Fruit fly (Drosophila melanogaster) whole organism, embryonic: ENCODE results near the gene MSBP.

Source experiments
- ATbp ChIP-seq: fragments of 200-800 bp; sonication (Bioruptor generic); optimal IDR thresholded peaks from 2 replicates; lab custom pipeline; 2017; ENCODE audit warnings: missing biosample characterization, mild to moderate bottlenecking, missing genetic modification characterization, missing genetic modification reagents
- Atf3 ChIP-seq: fragments of 200-800 bp; sonication (Bioruptor generic); optimal IDR thresholded peaks from 3 replicates; lab custom pipeline; 2016; ENCODE audit warnings: missing biosample characterization, missing genetic modification characterization
- CG10321 ChIP-seq: fragments of 200-800 bp; sonication (Bioruptor generic); IDR thresholded peaks from 2 replicates; pipeline ENCODE4 v1.3.6; 2022; ENCODE audit warnings: missing biosample characterization, missing genetic modification characterization
- CG10543 ChIP-seq: fragments of 200-800 bp; sonication (Bioruptor generic); optimal IDR thresholded peaks from 3 replicates; lab custom pipeline; 2017; ENCODE audit warnings: missing biosample characterization, mild to moderate bottlenecking, missing genetic modification characterization, moderate library complexity
- CG11085 ChIP-seq: fragments of 200-800 bp; sonication (Bioruptor generic); IDR thresholded peaks from 2 replicates; pipeline ENCODE4 v1.3.6; 2022; ENCODE audit warnings: missing biosample characterization, missing genetic modification characterization
- CG12155 ChIP-seq: fragments of 200-800 bp; sonication (Bioruptor generic); optimal IDR thresholded peaks from 3 replicates; lab custom pipeline; 2016; ENCODE audit warnings: missing biosample characterization, missing genetic modification characterization
- CG13424 ChIP-seq: fragments of 200-800 bp; sonication (Bioruptor generic); optimal IDR thresholded peaks from 2 replicates; lab custom pipeline; 2019; ENCODE audit warnings: missing biosample characterization, mild to moderate bottlenecking, missing genetic modification characterization, moderate library complexity
- CG15269 ChIP-seq: fragments of 200-800 bp; sonication (Bioruptor generic); optimal IDR thresholded peaks from 2 replicates; lab custom pipeline; 2018; ENCODE audit warnings: missing biosample characterization, mild to moderate bottlenecking, missing genetic modification characterization, moderate library complexity
- CG17361 ChIP-seq: fragments of 200-800 bp; sonication (Bioruptor generic); IDR thresholded peaks from 3 replicates; pipeline ENCODE4 v1.3.6; 2022; ENCODE audit warnings: missing biosample characterization, missing genetic modification characterization
- CG17829 ChIP-seq: fragments of 200-800 bp; optimal IDR thresholded peaks from 2 replicates; lab custom pipeline; 2019; ENCODE audit warnings: missing biosample characterization, mild to moderate bottlenecking, missing genetic modification characterization, moderate library complexity
- CG18476 ChIP-seq: fragments of 200-800 bp; sonication (Bioruptor generic); optimal IDR thresholded peaks from 2 replicates; lab custom pipeline; 2016; ENCODE audit warnings: missing biosample characterization, mild to moderate bottlenecking, missing genetic modification characterization
- CG32772 ChIP-seq: fragments of 200-800 bp; sonication (Bioruptor generic); IDR thresholded peaks from 2 replicates; pipeline ENCODE4 v1.3.6; 2022; ENCODE audit warnings: missing biosample characterization, missing genetic modification characterization
- CG34224 ChIP-seq: fragments of 200-800 bp; sonication (Bioruptor generic); IDR thresholded peaks from 3 replicates; pipeline ENCODE4 v1.3.6; 2022; ENCODE audit warnings: missing biosample characterization, missing genetic modification characterization; ENCODE audit not compliant: partially characterized antibody
- CG4424 ChIP-seq: fragments of 200-800 bp; sonication (Bioruptor generic); optimal IDR thresholded peaks from 3 replicates; lab custom pipeline; 2016; ENCODE audit warnings: missing biosample characterization, missing genetic modification characterization
- CG6272 ChIP-seq: fragments of 200-800 bp; sonication (Bioruptor generic); IDR thresholded peaks from 2 replicates; pipeline ENCODE4 v1.3.6; 2022; ENCODE audit warnings: missing biosample characterization, missing genetic modification characterization
- CG6683 ChIP-seq: fragments of 200-800 bp; sonication (Bioruptor generic); optimal IDR thresholded peaks from 2 replicates; lab custom pipeline; 2017; ENCODE audit warnings: missing biosample characterization, mild to moderate bottlenecking, missing genetic modification characterization, missing genetic modification reagents
- CG8924 ChIP-seq: fragments of 200-800 bp; optimal IDR thresholded peaks from 3 replicates; lab custom pipeline; 2019; ENCODE audit warnings: missing biosample characterization, mild to moderate bottlenecking, missing genetic modification characterization, moderate library complexity
- CG9215 ChIP-seq: fragments of 200-800 bp; sonication (Bioruptor generic); IDR thresholded peaks from 2 replicates; pipeline ENCODE4 v1.3.6; 2022; ENCODE audit warnings: missing biosample characterization, missing genetic modification characterization
- D19A ChIP-seq: fragments of 200-800 bp; optimal IDR thresholded peaks from 3 replicates; lab custom pipeline; 2019; ENCODE audit warnings: missing biosample characterization, mild to moderate bottlenecking, missing genetic modification characterization, moderate library complexity
- Deaf1 ChIP-seq: fragments of 200-800 bp; optimal IDR thresholded peaks from 3 replicates; lab custom pipeline; 2019; ENCODE audit warnings: missing biosample characterization, mild to moderate bottlenecking, missing genetic modification characterization, moderate library complexity
- Drgx ChIP-seq: fragments of 200-800 bp; sonication (Bioruptor generic); IDR thresholded peaks from 2 replicates; pipeline ENCODE4 v1.3.6; 2022; ENCODE audit warnings: missing biosample characterization, missing genetic modification characterization
- Fer1 ChIP-seq: fragments of 200-800 bp; sonication (Bioruptor generic); optimal IDR thresholded peaks from 2 replicates; lab custom pipeline; 2017; ENCODE audit warnings: missing biosample characterization, mild to moderate bottlenecking, missing genetic modification characterization
- Hmx ChIP-seq: fragments of 200-800 bp; sonication (Bioruptor generic); optimal IDR thresholded peaks from 2 replicates; lab custom pipeline; 2016; ENCODE audit warnings: missing biosample characterization, missing genetic modification characterization
- Hr3 ChIP-seq: fragments of 200-800 bp; sonication (Bioruptor generic); optimal IDR thresholded peaks from 3 replicates; lab custom pipeline; 2016; ENCODE audit warnings: missing biosample characterization, missing genetic modification characterization
- MTF-1 ChIP-seq: fragments of 200-800 bp; sonication (Bioruptor generic); optimal IDR thresholded peaks from 2 replicates; lab custom pipeline; 2018; ENCODE audit warnings: missing biosample characterization, mild to moderate bottlenecking, missing genetic modification characterization, borderline replicate concordance
- Med ChIP-seq: fragments of 200-800 bp; sonication (Bioruptor generic); peaks from one replicate; lab custom pipeline; 2016; ENCODE audit warnings: missing biosample characterization, missing genetic modification characterization, mild to moderate bottlenecking, inconsistent platforms, moderate library complexity
- Pdp1 ChIP-seq, 2 experiments: fragments of 200-800 bp; sonication (Bioruptor generic); optimal IDR thresholded peaks; 3 replicates each; lab custom pipeline; 2016; ENCODE audit warnings: missing biosample characterization in 2 of 2, missing genetic modification characterization in 2 of 2, mild to moderate bottlenecking in 1 of 2, moderate library complexity in 1 of 2
- Trl ChIP-seq, 3 experiments: fragments of >200 bp in 2 of 3; fragments of 200-800 bp in 1 of 3; sonication (Bioruptor generic) in 1 of 3; optimal IDR thresholded peaks; 2 replicates in 1 of 3; 3 replicates in 2 of 3; lab custom pipeline; 2016 to 2017; ENCODE audit warnings: missing biosample characterization in 1 of 3, missing genetic modification characterization in 1 of 3
- bab2 ChIP-seq: fragments of 200-800 bp; sonication (Bioruptor generic); optimal IDR thresholded peaks from 2 replicates; lab custom pipeline; 2016; ENCODE audit warnings: missing biosample characterization, missing genetic modification characterization
- btn ChIP-seq: fragments of 200-800 bp; sonication (Bioruptor generic); optimal IDR thresholded peaks from 2 replicates; lab custom pipeline; 2016; ENCODE audit warnings: missing biosample characterization, missing genetic modification characterization
- chinmo ChIP-seq: fragments of 200-800 bp; sonication (Bioruptor generic); IDR thresholded peaks from 4 replicates; pipeline ENCODE4 v1.3.6; 2022; ENCODE audit warnings: missing biosample characterization, missing genetic modification characterization; ENCODE audit not compliant: partially characterized antibody
- corto ChIP-seq: fragments of 200-800 bp; sonication (Bioruptor generic); optimal IDR thresholded peaks from 2 replicates; lab custom pipeline; 2016; ENCODE audit warnings: missing biosample characterization, mild to moderate bottlenecking, missing genetic modification characterization, moderate library complexity
- crc ChIP-seq: fragments of 200-800 bp; sonication (Bioruptor generic); optimal IDR thresholded peaks from 2 replicates; lab custom pipeline; 2016; ENCODE audit warnings: missing biosample characterization, missing genetic modification characterization
- dati ChIP-seq: fragments of 200-800 bp; sonication (Bioruptor generic); IDR thresholded peaks from 2 replicates; pipeline ENCODE4 v1.3.6; 2022; ENCODE audit warnings: missing biosample characterization, missing genetic modification characterization
- dysf ChIP-seq: fragments of 200-800 bp; sonication (Bioruptor generic); IDR thresholded peaks from 3 replicates; pipeline ENCODE4 v1.3.6; 2022; ENCODE audit warnings: missing biosample characterization, missing genetic modification characterization
- gfzf ChIP-seq: fragments of 200-800 bp; sonication (Bioruptor generic); optimal IDR thresholded peaks from 2 replicates; lab custom pipeline; 2016; ENCODE audit warnings: missing biosample characterization, mild to moderate bottlenecking, missing genetic modification characterization, moderate library complexity
- gsb ChIP-seq: fragments of 200-800 bp; sonication (Bioruptor generic); IDR thresholded peaks from 2 replicates; pipeline ENCODE4 v1.3.6; 2022; ENCODE audit warnings: missing biosample characterization, missing genetic modification characterization
- ham ChIP-seq: fragments of 200-800 bp; sonication (Bioruptor generic); IDR thresholded peaks from 2 replicates; pipeline ENCODE4 v1.3.6; 2022; ENCODE audit warnings: missing biosample characterization, missing genetic modification characterization
- hbn ChIP-seq: fragments of 200-800 bp; sonication (Bioruptor generic); IDR thresholded peaks from 2 replicates; pipeline ENCODE4 v1.3.6; 2022; ENCODE audit warnings: missing biosample characterization, missing genetic modification characterization; ENCODE audit not compliant: partially characterized antibody
- hth ChIP-seq: fragments of >200 bp; optimal IDR thresholded peaks from 2 replicates; lab custom pipeline; 2017; ENCODE audit warnings: inconsistent platforms
- nmo ChIP-seq: fragments of 200-800 bp; sonication (Bioruptor generic); optimal IDR thresholded peaks from 2 replicates; lab custom pipeline; 2018; ENCODE audit warnings: missing biosample characterization, mild to moderate bottlenecking, missing genetic modification characterization, moderate library complexity
- onecut ChIP-seq: fragments of 200-800 bp; sonication (Bioruptor generic); IDR thresholded peaks from 2 replicates; pipeline ENCODE4 v1.3.6; 2022; ENCODE audit warnings: missing biosample characterization, missing genetic modification characterization
- repo ChIP-seq: fragments of 200-800 bp; sonication (Bioruptor generic); optimal IDR thresholded peaks from 2 replicates; lab custom pipeline; 2016; ENCODE audit warnings: missing biosample characterization, missing genetic modification characterization
- schlank ChIP-seq: fragments of 200-800 bp; sonication (Bioruptor generic); optimal IDR thresholded peaks from 2 replicates; lab custom pipeline; 2018; ENCODE audit warnings: missing biosample characterization, mild to moderate bottlenecking, missing genetic modification characterization
- sna ChIP-seq: fragments of 200-800 bp; sonication (Bioruptor generic); IDR thresholded peaks from 2 replicates; pipeline ENCODE4 v1.3.6; 2022; ENCODE audit warnings: missing biosample characterization, missing genetic modification characterization; ENCODE audit not compliant: partially characterized antibody
- sob ChIP-seq: fragments of 200-800 bp; sonication (Bioruptor generic); IDR thresholded peaks from 2 replicates; pipeline ENCODE4 v1.3.6; 2022; ENCODE audit warnings: missing biosample characterization, missing genetic modification characterization
- ssp ChIP-seq: fragments of 200-800 bp; sonication (Bioruptor generic); IDR thresholded peaks from 2 replicates; pipeline ENCODE4 v1.3.6; 2022; ENCODE audit warnings: missing biosample characterization, missing genetic modification characterization
- tll ChIP-seq, 2 experiments: fragments of 200-800 bp in 1 of 2; fragments of >200 bp in 1 of 2; sonication (Bioruptor generic) in 1 of 2; optimal IDR thresholded peaks; 2 replicates each; lab custom pipeline; 2017 to 2019; ENCODE audit warnings: missing biosample characterization in 2 of 2, missing genetic modification characterization in 2 of 2, mild to moderate bottlenecking in 1 of 2, moderate library complexity in 1 of 2
- tx ChIP-seq: fragments of 200-800 bp; sonication (Bioruptor generic); optimal IDR thresholded peaks from 2 replicates; lab custom pipeline; 2016; ENCODE audit warnings: missing biosample characterization, missing genetic modification characterization

Gene MSBP

DNA sequence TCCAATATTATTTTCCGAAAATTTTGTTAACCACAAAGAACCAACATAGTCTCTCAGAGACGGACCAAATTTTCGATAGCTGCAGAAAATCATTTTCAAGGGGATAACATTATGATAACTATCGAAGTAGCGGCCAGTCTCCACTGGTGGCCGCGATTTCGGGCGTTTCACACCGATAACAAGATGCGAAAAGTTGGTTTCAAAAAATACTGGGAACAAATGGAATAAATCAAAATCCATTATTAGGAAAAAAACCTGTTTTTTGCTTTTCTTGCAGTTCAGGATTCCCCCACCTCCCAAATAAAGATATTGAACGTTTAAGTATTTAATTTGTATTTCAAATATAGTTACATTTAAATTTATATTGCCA, 2.7 kb downstream of the MSBP start, which contains the start of gene tay (continued):
- TF ChIP-seq tx (no peak), MTF-1 (GFP tag; lab: Kevin White, UChicago) (no peak), D19A (tag; lab: Kevin White, UChicago) (no peak), CG13424 (no peak), repo (GFP tag; lab: Kevin White, UChicago) (no peak), CG34224 (GFP tag; lab: Robert Waterston, UW) (peak; percentile 28; the same call in 1 of the 3 replicates), CG15269 (no peak), CG32772 (GFP tag; lab: Robert Waterston, UW) (no peak), CG8924 (tag; lab: Kevin White, UChicago) (no peak), hth (lab: Kevin White, UChicago) (no peak), corto (GFP tag; lab: Kevin White, UChicago) (no peak), schlank (tag; lab: Kevin White, UChicago) (no peak), Drgx (GFP tag; lab: Robert Waterston, UW) (no peak), hbn (peak; percentile 46), Atf3 (GFP tag; lab: Kevin White, UChicago) (no peak), ssp (peak; percentile 95), bab2 (GFP tag; lab: Kevin White, UChicago) (no peak), gsb (GFP tag; lab: Robert Waterston, UW) (no peak), CG11085 (no peak), Hmx (no peak), CG9215 (GFP tag; lab: Robert Waterston, UW) (no peak)

DNA sequence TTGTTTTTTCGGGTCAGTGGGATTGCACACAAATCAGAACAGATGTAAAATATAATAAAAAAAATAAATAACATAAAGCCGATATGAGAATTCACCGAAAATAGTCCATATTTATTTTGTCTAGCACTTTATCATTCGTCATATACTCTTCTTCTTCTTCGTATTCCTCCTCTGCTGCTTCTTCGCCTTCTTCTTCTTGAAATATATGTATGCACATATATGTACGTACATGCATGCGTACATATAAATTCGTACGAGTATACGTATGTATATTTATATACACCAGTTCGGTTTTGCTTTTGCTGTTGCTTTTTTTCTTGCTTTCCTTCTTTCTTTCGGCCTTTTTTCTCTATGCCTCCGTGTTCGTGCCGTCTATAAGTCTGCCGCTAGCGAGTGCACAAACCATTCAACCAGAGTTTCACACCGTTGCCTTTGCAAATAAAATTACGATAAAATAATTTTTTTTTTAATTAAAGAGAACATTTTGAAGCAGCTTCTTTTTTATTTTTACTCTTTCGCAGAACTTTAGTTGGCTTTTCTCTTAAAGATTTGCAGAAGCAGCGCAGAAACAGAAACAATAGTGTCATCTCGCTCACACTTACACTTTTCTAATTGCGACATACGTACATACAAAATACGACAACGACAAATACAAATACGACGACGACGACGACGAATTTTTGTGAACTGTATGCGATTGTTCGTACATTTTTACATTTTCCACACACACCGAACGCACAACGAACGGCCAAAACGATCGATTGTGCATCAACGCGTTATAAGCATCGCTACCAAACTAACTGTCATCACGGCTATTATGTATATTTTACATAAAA, 3.3 kb downstream of the MSBP start:
- no peak for TF ChIP-seq CG4424 (GFP tag; lab: Kevin White, UChicago)
- TF ChIP-seq Trl (optimal IDR thresholded peaks at IDR 0.05; lab: Kevin White, UChicago) = peak in 1 of 2 experiments; percentile 73
- no peak for TF ChIP-seq Trl (GFP tag; optimal IDR thresholded peaks at IDR 0.05; lab: Kevin White, UChicago)
- TF ChIP-seq corto (GFP tag; lab: Kevin White, UChicago) = peak; percentile 10
- no peak for TF ChIP-seq CG12155 (GFP tag; lab: Kevin White, UChicago)
- TF ChIP-seq btn (GFP tag; lab: Kevin White, UChicago) = no peak
- TF ChIP-seq CG6272 (GFP tag; lab: Robert Waterston, UW) = no peak
- TF ChIP-seq ATbp = peak; percentile 68
- TF ChIP-seq CG6683 (GFP tag; lab: Kevin White, UChicago) = no peak
- TF ChIP-seq onecut (GFP tag; lab: Robert Waterston, UW) = 0 out of 2 replicates have a peak, but pooled peaks have one; percentile 4
- no peak for TF ChIP-seq nmo (GFP tag; lab: Kevin White, UChicago)
- TF ChIP-seq CG10321 = peak; percentile 93
- TF ChIP-seq gfzf (GFP tag; lab: Kevin White, UChicago) = peak; percentile 6
- TF ChIP-seq tll (GFP tag; optimal IDR thresholded peaks at IDR 0.05; lab: Kevin White, UChicago) = no peak
- no peak for TF ChIP-seq dysf (GFP tag; lab: Robert Waterston, UW)
- TF ChIP-seq dati (GFP tag; lab: Robert Waterston, UW) = no peak
- no peak for TF ChIP-seq ham (GFP tag; lab: Robert Waterston, UW)
- TF ChIP-seq CG17829 (tag; lab: Kevin White, UChicago) = peak; percentile 2
- TF ChIP-seq chinmo (GFP tag; lab: Robert Waterston, UW) = peak; percentile 72; the same call in 1 of the 4 replicates
- no peak for TF ChIP-seq sna (GFP tag; lab: Robert Waterston, UW)
- TF ChIP-seq CG18476 (GFP tag; lab: Kevin White, UChicago) = no peak
- TF ChIP-seq gsb (GFP tag; lab: Robert Waterston, UW) = no peak
- peak; percentile 51; the same call in 1 of the 2 replicates for TF ChIP-seq sob (GFP tag; lab: Robert Waterston, UW)
- no peak for TF ChIP-seq crc (GFP tag; lab: Kevin White, UChicago)
- TF ChIP-seq Fer1 (GFP tag; lab: Kevin White, UChicago) = peak; percentile 36
- TF ChIP-seq Pdp1 (GFP tag; optimal IDR thresholded peaks at IDR 0.05; lab: Kevin White, UChicago) = no peak
- no peak for TF ChIP-seq CG17361 (GFP tag; lab: Robert Waterston, UW)
- no peak for TF ChIP-seq Hr3 (GFP tag; lab: Kevin White, UChicago)
- TF ChIP-seq CG10543 (GFP tag; lab: Kevin White, UChicago) = peak; percentile 57
- peak; percentile 88 for TF ChIP-seq Deaf1 (tag; lab: Kevin White, UChicago)
- TF ChIP-seq Med (GFP tag; lab: Kevin White, UChicago) = peak; percentile 76
